Worm (Caenorhabditis elegans) whole organism, L2 larva: Measurements from ENCODE around the gene F41F3.3.

Source experiments
- C34F6.9 ChIP-seq: fragments of 150-350 bp; optimal IDR thresholded peaks from 2 replicates; lab custom pipeline; 2014; ENCODE audit warnings: missing biosample characterization, missing genetic modification characterization
- F13H6.1 ChIP-seq: sonication (generic microtip); optimal IDR thresholded peaks from 2 replicates; lab custom pipeline; 2016; ENCODE audit warnings: missing genetic modification characterization, missing compliant biosample characterization
- R02D3.7 ChIP-seq: fragments of 150-350 bp; optimal IDR thresholded peaks from 2 replicates; lab custom pipeline; 2014; ENCODE audit warnings: missing biosample characterization, missing genetic modification characterization
- ZK546.5 ChIP-seq: sonication (generic microtip); optimal IDR thresholded peaks from 2 replicates; lab custom pipeline; 2017; ENCODE audit warnings: missing biosample characterization, missing genetic modification characterization
- aly-2 ChIP-seq: fragments of 150-350 bp; optimal IDR thresholded peaks from 2 replicates; lab custom pipeline; 2014; ENCODE audit warnings: missing biosample characterization, missing genetic modification characterization
- ama-1 ChIP-seq: fragments of 150-350 bp; optimal IDR thresholded peaks from 2 replicates; lab custom pipeline; 2018; ENCODE audit warnings: inconsistent platforms
- blmp-1 ChIP-seq: sonication (generic microtip); optimal IDR thresholded peaks from 2 replicates; lab custom pipeline; 2017; ENCODE audit warnings: missing genetic modification characterization, mild to moderate bottlenecking, missing compliant biosample characterization, antibody characterized with exemption, moderate library complexity; ENCODE audit not compliant: insufficient read depth
- ceh-16 ChIP-seq: fragments of 150-350 bp; optimal IDR thresholded peaks from 2 replicates; lab custom pipeline; 2014; ENCODE audit warnings: missing biosample characterization, missing genetic modification characterization
- crh-2 ChIP-seq: sonication (generic microtip); optimal IDR thresholded peaks from 2 replicates; lab custom pipeline; 2017; ENCODE audit warnings: missing biosample characterization, missing genetic modification characterization
- dmd-4 ChIP-seq: sonication (generic microtip); optimal IDR thresholded peaks from 2 replicates; lab custom pipeline; 2017; ENCODE audit warnings: missing biosample characterization, missing genetic modification characterization
- egl-27 ChIP-seq: sonication (generic microtip); optimal IDR thresholded peaks from 3 replicates; lab custom pipeline; 2017; ENCODE audit warnings: missing biosample characterization, missing genetic modification reagents, missing genetic modification characterization
- elt-1 ChIP-seq: fragments of 150-350 bp; optimal IDR thresholded peaks from 2 replicates; lab custom pipeline; 2014; ENCODE audit warnings: missing biosample characterization, missing genetic modification characterization
- fos-1 ChIP-seq: fragments of 150-350 bp; optimal IDR thresholded peaks from 2 replicates; lab custom pipeline; 2014; ENCODE audit warnings: missing biosample characterization, missing genetic modification characterization
- gmeb-1 ChIP-seq: fragments of 150-350 bp; optimal IDR thresholded peaks from 2 replicates; lab custom pipeline; 2014; ENCODE audit warnings: missing biosample characterization, missing genetic modification characterization
- lin-11 ChIP-seq: fragments of 150-350 bp; sonication (generic microtip); optimal IDR thresholded peaks from 2 replicates; lab custom pipeline; 2014; ENCODE audit warnings: missing biosample characterization, missing genetic modification characterization, inconsistent platforms, mixed read lengths
- lin-13 ChIP-seq: fragments of 150-350 bp; optimal IDR thresholded peaks from 2 replicates; lab custom pipeline; 2014; ENCODE audit warnings: missing biosample characterization, missing genetic modification reagents, missing genetic modification characterization
- lin-39 ChIP-seq: fragments of 150-350 bp; optimal IDR thresholded peaks from 2 replicates; lab custom pipeline; 2014; ENCODE audit warnings: missing biosample characterization, missing genetic modification reagents, missing genetic modification characterization
- lsy-2 ChIP-seq, 2 experiments: fragments of 150-350 bp in 1 of 2; sonication (generic microtip) in 1 of 2; optimal IDR thresholded peaks; 2 replicates each; lab custom pipeline; 2014 to 2017; ENCODE audit warnings: missing biosample characterization in 2 of 2, missing genetic modification characterization in 2 of 2
- mab-5 ChIP-seq: fragments of 150-350 bp; optimal IDR thresholded peaks from 2 replicates; lab custom pipeline; 2014; ENCODE audit warnings: missing biosample characterization, missing genetic modification characterization
- mbf-1 ChIP-seq: sonication (generic microtip); optimal IDR thresholded peaks from 2 replicates; lab custom pipeline; 2017; ENCODE audit warnings: missing biosample characterization, missing genetic modification characterization
- nhr-10 ChIP-seq: sonication (generic microtip); optimal IDR thresholded peaks from 2 replicates; lab custom pipeline; 2017; ENCODE audit warnings: missing biosample characterization, missing genetic modification characterization
- nhr-11 ChIP-seq: fragments of 150-350 bp; optimal IDR thresholded peaks from 2 replicates; lab custom pipeline; 2014; ENCODE audit warnings: missing biosample characterization, missing genetic modification characterization
- nhr-12 ChIP-seq: fragments of 150-350 bp; optimal IDR thresholded peaks from 2 replicates; lab custom pipeline; 2014; ENCODE audit warnings: missing biosample characterization, missing genetic modification characterization
- nhr-129 ChIP-seq: fragments of 150-350 bp; optimal IDR thresholded peaks from 2 replicates; lab custom pipeline; 2014; ENCODE audit warnings: missing biosample characterization, missing genetic modification characterization
- nhr-21 ChIP-seq: fragments of 150-350 bp; optimal IDR thresholded peaks from 2 replicates; lab custom pipeline; 2014; ENCODE audit warnings: missing biosample characterization, missing genetic modification characterization
- nhr-23 ChIP-seq: fragments of 150-350 bp; optimal IDR thresholded peaks from 2 replicates; lab custom pipeline; 2014; ENCODE audit warnings: missing biosample characterization, missing genetic modification reagents, missing genetic modification characterization
- nhr-237 ChIP-seq: fragments of 150-350 bp; optimal IDR thresholded peaks from 2 replicates; lab custom pipeline; 2014; ENCODE audit warnings: missing biosample characterization, missing genetic modification characterization
- nhr-25 ChIP-seq: fragments of 150-350 bp; sonication (generic microtip); optimal IDR thresholded peaks from 3 replicates; lab custom pipeline; 2014; ENCODE audit warnings: missing biosample characterization, missing genetic modification characterization
- nhr-6 ChIP-seq: fragments of 150-350 bp; optimal IDR thresholded peaks from 2 replicates; lab custom pipeline; 2014; ENCODE audit warnings: missing biosample characterization, missing genetic modification characterization
- nhr-77 ChIP-seq: fragments of 150-350 bp; optimal IDR thresholded peaks from 2 replicates; lab custom pipeline; 2014; ENCODE audit warnings: missing biosample characterization, missing genetic modification characterization
- peb-1 ChIP-seq: fragments of 150-350 bp; optimal IDR thresholded peaks from 2 replicates; lab custom pipeline; 2014; ENCODE audit warnings: missing biosample characterization, missing genetic modification characterization
- sem-4 ChIP-seq: fragments of 150-350 bp; optimal IDR thresholded peaks from 2 replicates; lab custom pipeline; 2014; ENCODE audit warnings: missing biosample characterization, missing genetic modification reagents, missing genetic modification characterization
- skn-1 ChIP-seq: sonication (generic microtip); optimal IDR thresholded peaks from 2 replicates; lab custom pipeline; 2017; ENCODE audit warnings: missing biosample characterization, missing genetic modification characterization
- sma-3 ChIP-seq: sonication (generic microtip); optimal IDR thresholded peaks from 2 replicates; lab custom pipeline; 2016; ENCODE audit warnings: missing genetic modification reagents, missing genetic modification characterization, missing compliant biosample characterization
- sma-9 ChIP-seq, 2 experiments: fragments of 150-350 bp in 1 of 2; sonication (generic microtip) in 1 of 2; optimal IDR thresholded peaks; 2 replicates each; lab custom pipeline; 2014 to 2016; ENCODE audit warnings: missing genetic modification characterization in 2 of 2, mild to moderate bottlenecking in 1 of 2, missing biosample characterization in 1 of 2, missing compliant biosample characterization in 1 of 2, missing genetic modification reagents in 1 of 2, moderate library complexity in 1 of 2
- snpc-4 ChIP-seq: fragments of 150-350 bp; optimal IDR thresholded peaks from 2 replicates; lab custom pipeline; 2014; ENCODE audit warnings: missing biosample characterization, missing genetic modification characterization
- unc-39 ChIP-seq: fragments of 150-350 bp; optimal IDR thresholded peaks from 2 replicates; lab custom pipeline; 2014; ENCODE audit warnings: missing biosample characterization, missing genetic modification characterization
- unc-55 ChIP-seq: fragments of 150-350 bp; sonication (generic microtip); optimal IDR thresholded peaks from 3 replicates; lab custom pipeline; 2014; ENCODE audit warnings: missing biosample characterization, missing genetic modification reagents, missing genetic modification characterization
- unc-62 ChIP-seq: fragments of 150-350 bp; optimal IDR thresholded peaks from 2 replicates; lab custom pipeline; 2014; ENCODE audit warnings: missing biosample characterization, missing genetic modification reagents, missing genetic modification characterization
- zag-1 ChIP-seq: fragments of 150-350 bp; optimal IDR thresholded peaks from 2 replicates; lab custom pipeline; 2014; ENCODE audit warnings: missing biosample characterization, missing genetic modification characterization
- ztf-1 ChIP-seq: fragments of 200-800 bp; sonication (Bioruptor generic); conservative IDR thresholded peaks from 2 replicates; pipeline ENCODE4 v1.3.6; 2022; ENCODE audit warnings: missing genetic modification characterization, missing compliant biosample characterization
- ztf-11 ChIP-seq: sonication (generic microtip); optimal IDR thresholded peaks from 2 replicates; lab custom pipeline; 2017; ENCODE audit warnings: missing biosample characterization, missing genetic modification characterization

Gene F41F3.3

ce11 chrV:4626344-4626743 lies 21.7 kb downstream of the F41F3.3 start:
- TF ChIP-seq lin-39 (tag; lab: Kevin White, UChicago) (no peak), lin-11 (tag; lab: Kevin White, UChicago) (no peak), nhr-77 (tag; lab: Kevin White, UChicago) (no peak), ama-1 (no peak), egl-27 (tag; lab: Kevin White, UChicago) (no peak), zag-1 (tag; lab: Kevin White, UChicago) (no peak), sem-4 (tag; lab: Kevin White, UChicago) (no peak), nhr-12 (tag; lab: Kevin White, UChicago) (no peak), snpc-4 (tag; lab: Kevin White, UChicago) (no peak), ZK546.5 (tag; lab: Kevin White, UChicago) (no peak), nhr-21 (tag; lab: Kevin White, UChicago) (no peak)

ce11 chrV:4624717-4625116 lies 23.3 kb downstream of the F41F3.3 start:
- TF ChIP-seq peb-1 (no peak), crh-2 (tag; lab: Kevin White, UChicago) (no peak), nhr-12 (tag; lab: Kevin White, UChicago) (no peak), nhr-23 (tag; lab: Kevin White, UChicago) (no peak), ama-1 (no peak), skn-1 (tag; lab: Kevin White, UChicago) (no peak), nhr-77 (tag; lab: Kevin White, UChicago) (no peak), nhr-6 (tag; lab: Kevin White, UChicago) (no peak), F13H6.1 (tag; lab: Kevin White, UChicago) (no peak), mbf-1 (tag; lab: Kevin White, UChicago) (no peak), lsy-2 (tag; optimal IDR thresholded peaks at IDR 0.05; lab: Kevin White, UChicago) (no peak), snpc-4 (tag; lab: Kevin White, UChicago) (no peak), nhr-11 (no peak), C34F6.9 (tag; lab: Kevin White, UChicago) (no peak), ztf-1 (no peak), nhr-21 (tag; lab: Kevin White, UChicago) (no peak), lin-11 (tag; lab: Kevin White, UChicago) (no peak), mab-5 (tag; lab: Kevin White, UChicago) (no peak), zag-1 (tag; lab: Kevin White, UChicago) (no peak)

ce11 chrV:4623535-4623934 lies 24.5 kb downstream of the F41F3.3 start:
- no peak for TF ChIP-seq elt-1 (tag; lab: Kevin White, UChicago)
- TF ChIP-seq egl-27 (tag; lab: Kevin White, UChicago): no peak
- no peak for TF ChIP-seq unc-39

ce11 chrV:4617260-4617659 lies 30.8 kb downstream of the F41F3.3 start, which contains the start of gene sumv-2:
sumv-2 (plus strand) TSS chrV:4617560.
- TF ChIP-seq nhr-25 (no peak), ceh-16 (tag; lab: Kevin White, UChicago) (no peak), R02D3.7 (tag; lab: Kevin White, UChicago) (no peak), lin-11 (tag; lab: Kevin White, UChicago) (no peak), sma-3 (GFP tag; lab: Kevin White, UChicago) (no peak), nhr-77 (tag; lab: Kevin White, UChicago) (no peak), aly-2 (tag; lab: Kevin White, UChicago) (no peak), snpc-4 (tag; lab: Kevin White, UChicago) (no peak), nhr-129 (tag; lab: Kevin White, UChicago) (no peak), egl-27 (tag; lab: Kevin White, UChicago) (no peak), crh-2 (tag; lab: Kevin White, UChicago) (no peak), dmd-4 (no peak), nhr-10 (no peak), skn-1 (tag; lab: Kevin White, UChicago) (no peak), unc-55 (no peak), nhr-237 (no peak), gmeb-1 (tag; lab: Kevin White, UChicago) (no peak), lsy-2 (tag; optimal IDR thresholded peaks at IDR 0.05; lab: Kevin White, UChicago) (no peak)
- TF ChIP-seq, all 48 proteins: peak for 0

ce11 chrV:4615802-4616201 lies 32.2 kb downstream of the F41F3.3 start, which contains the start of the genes Y61A9LA.10 and F54D11.4:
Y61A9LA.10 (minus strand) TSS chrV:4615817.
F54D11.4 (plus strand) TSS chrV:4616151.
- TF ChIP-seq nhr-23 (tag; lab: Kevin White, UChicago) (no peak), C34F6.9 (tag; lab: Kevin White, UChicago) (peak; percentile 81), ZK546.5 (tag; lab: Kevin White, UChicago) (no peak), lin-11 (tag; lab: Kevin White, UChicago) (peak; percentile 41), unc-55 (peak; percentile 64), ztf-11 (tag; lab: Kevin White, UChicago) (no peak), gmeb-1 (tag; lab: Kevin White, UChicago) (peak; percentile 71), sem-4 (tag; lab: Kevin White, UChicago) (peak; percentile 2), lin-13 (GFP tag; lab: Kevin White, UChicago) (peak; percentile 29), nhr-25 (peak; percentile 62), nhr-77 (tag; lab: Kevin White, UChicago) (peak; percentile 22), ceh-16 (tag; lab: Kevin White, UChicago) (no peak), nhr-6 (tag; lab: Kevin White, UChicago) (no peak), egl-27 (tag; lab: Kevin White, UChicago) (peak; percentile 37), sma-9 (GFP tag; optimal IDR thresholded peaks at IDR 0.05; lab: Kevin White, UChicago) (no peak), sma-9 (tag; optimal IDR thresholded peaks at IDR 0.05; lab: Kevin White, UChicago) (no peak), zag-1 (tag; lab: Kevin White, UChicago) (no peak), blmp-1 (no peak), crh-2 (tag; lab: Kevin White, UChicago) (peak; percentile 53), fos-1 (peak; percentile 20), unc-62 (no peak), peb-1 (no peak), F13H6.1 (tag; lab: Kevin White, UChicago) (peak; percentile 36), lsy-2 (tag; optimal IDR thresholded peaks at IDR 0.05; lab: Kevin White, UChicago) (peak; percentile 67 to 83)
